Worm (Caenorhabditis elegans) whole organism, L4/young adult: ENCODE data around the gene sru-37.

Experiments used
- W03F9.2 ChIP-seq: fragments of 150-350 bp; optimal IDR thresholded peaks from 2 replicates; lab custom pipeline; 2014; ENCODE audit warnings: missing biosample characterization, missing genetic modification characterization
- dao-5 ChIP-seq: sonication (generic microtip); optimal IDR thresholded peaks from 2 replicates; lab custom pipeline; 2016; ENCODE audit warnings: missing genotype, missing genetic modification characterization, moderate library complexity, missing compliant biosample characterization
- him-1 ChIP-seq: sonication (generic microtip); optimal IDR thresholded peaks from 2 replicates; lab custom pipeline; 2016; ENCODE audit warnings: missing genotype, missing genetic modification reagents, missing genetic modification characterization, missing compliant biosample characterization

- TF ChIP-seq him-1 (no peak), W03F9.2 (tag; lab: Kevin White, UChicago) (no peak), dao-5 (no peak)
Observed at ce11 chrV:9801965-9802364, 3.3 kb upstream of the sru-37 start, which contains the start of gene F46B6.10.
